Worm (Caenorhabditis elegans): ENCODE results near the gene sdz-13.

Gene sdz-13

DNA sequence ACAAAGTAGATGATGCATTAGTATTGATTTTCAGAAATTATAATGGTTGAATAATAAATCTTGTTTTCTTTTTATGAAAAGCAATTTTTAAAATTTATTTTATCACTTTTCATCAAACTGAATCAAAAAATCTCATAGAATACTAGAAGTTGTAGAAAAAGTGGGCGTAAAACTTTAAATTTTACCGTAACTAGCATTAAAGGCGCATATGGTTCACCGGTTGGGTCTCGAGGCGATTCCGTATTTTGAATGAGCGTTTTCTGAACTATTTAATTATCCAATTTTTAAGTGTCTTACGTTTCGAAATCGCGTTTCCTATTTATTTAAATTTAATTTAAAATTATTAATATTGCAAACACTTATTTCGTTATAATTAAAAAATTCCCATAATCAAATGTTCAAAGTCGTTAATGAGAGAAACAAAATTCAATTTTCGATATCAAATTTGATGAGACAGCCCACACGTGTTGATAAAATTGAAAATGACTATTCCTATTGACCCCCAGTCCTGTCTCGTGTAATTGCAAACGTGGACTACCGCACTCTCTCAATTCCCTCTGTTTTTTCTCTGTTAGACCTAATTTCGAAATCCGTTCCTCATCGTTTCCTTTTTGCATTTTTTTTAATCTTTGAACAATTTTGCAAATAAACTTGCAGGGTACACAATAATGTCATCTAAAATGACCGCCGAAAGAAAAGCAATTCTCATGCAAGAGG, 21.0 kb downstream of the sdz-13 start, which contains the start of the genes T11G6.2 and hars-1 (continued):
- TF ChIP-seq Y56A3A.18 (GFP tag; IDR thresholded peaks at IDR 0.05) (no peak), F52B5.7 (tag; optimal IDR thresholded peaks at IDR 0.05) (no peak), mcd-1 (GFP tag; IDR thresholded peaks at IDR 0.05) (peak; percentile 49; the same call in 1 of the 2 replicates), T26A5.8 (tag; optimal IDR thresholded peaks at IDR 0.05) (no peak), nhr-80 (tag; optimal IDR thresholded peaks at IDR 0.05) (peak; percentile 86), F22D6.2 (tag; optimal IDR thresholded peaks at IDR 0.05) (no peak), hsf-1 (GFP tag; IDR thresholded peaks at IDR 0.05) (no peak), rec-8 (tag; optimal IDR thresholded peaks at IDR 0.05) (no peak), lag-1 (GFP tag; IDR thresholded peaks at IDR 0.05) (no peak), dox-1 (GFP tag; IDR thresholded peaks at IDR 0.05) (0 out of 2 replicates have a peak, but pooled peaks have one; percentile 48), ceh-58 (GFP tag; IDR thresholded peaks at IDR 0.05) (no peak), atf-7 (tag; optimal IDR thresholded peaks at IDR 0.05) (no peak), snpc-4 (GFP tag; optimal IDR thresholded peaks at IDR 0.05) (no peak), snpc-4 (tag; optimal IDR thresholded peaks at IDR 0.05) (peak in 1 of 4 experiments; percentile 21), snpc-1.1 (tag; optimal IDR thresholded peaks at IDR 0.05; ENCODE audit: insufficient read depth) (no peak), madf-8 (GFP tag; conservative IDR thresholded peaks at IDR 0.05) (peak; percentile 97), B0019.2 (GFP tag; conservative IDR thresholded peaks at IDR 0.05) (no peak), ceh-79 (tag; optimal IDR thresholded peaks at IDR 0.05) (no peak), ztf-6 (GFP tag; IDR thresholded peaks at IDR 0.05) (no peak), nhr-27 (tag; optimal IDR thresholded peaks at IDR 0.05) (no peak), F55B11.4 (tag; optimal IDR thresholded peaks at IDR 0.05; ENCODE audit: borderline replicate concordance, insufficient read depth) (no peak), sdz-38 (tag; optimal IDR thresholded peaks at IDR 0.05) (no peak), let-607 (tag; optimal IDR thresholded peaks at IDR 0.05) (peak; percentile 35 to 78), madf-6 (GFP tag; IDR thresholded peaks at IDR 0.05) (peak; percentile 99), ztf-18 (tag; optimal IDR thresholded peaks at IDR 0.05) (peak; percentile 3), lin-40 (tag; optimal IDR thresholded peaks at IDR 0.05) (no peak), D2030.7 (GFP tag; IDR thresholded peaks at IDR 0.05) (no peak), F10E7.11 (tag; optimal IDR thresholded peaks at IDR 0.05) (no peak), snpc-3.4 (tag; optimal IDR thresholded peaks at IDR 0.05) (no peak), let-526 (GFP tag; IDR thresholded peaks at IDR 0.05) (no peak), B0035.1 (tag; optimal IDR thresholded peaks at IDR 0.05) (no peak), xnd-1 (tag; optimal IDR thresholded peaks at IDR 0.05) (peak; percentile 93), chd-7 (tag; optimal IDR thresholded peaks at IDR 0.05) (no peak), cebp-1 (GFP tag; IDR thresholded peaks at IDR 0.05) (peak; percentile 67; the same call in 1 of the 2 replicates), cebp-1 (tag; optimal IDR thresholded peaks at IDR 0.05) (peak; percentile 85), attf-3 (GFP tag; conservative IDR thresholded peaks at IDR 0.05) (no peak), egrh-3 (GFP tag; IDR thresholded peaks at IDR 0.05) (no peak)

ce11 chrIV:10855946-10856345, 23.5 kb downstream of the sdz-13 start:
- TF ChIP-seq nfyb-1 (GFP tag; IDR thresholded peaks at IDR 0.05), result peak; percentile 54; the same call in 1 of the 2 replicates
- TF ChIP-seq die-1 (tag; optimal IDR thresholded peaks at IDR 0.05), result no peak

Measured in whole organism, young adult.